Fruit fly (Drosophila melanogaster): ENCODE data around the gene CG9396.

CG9396 gene

dm6 chr3R:9561121-9561520, 10.3 kb downstream of the CG9396 start:
- TF ChIP-seq CG13775 (GFP tag; optimal IDR thresholded peaks at IDR 0.05) (no peak), Ets65A (GFP tag) (peak; percentile 53), CG16813 (GFP tag; IDR thresholded peaks at IDR 0.05; ENCODE audit: partially characterized antibody) (0 out of 3 replicates have a peak, but pooled peaks have one; percentile 33), Dref (GFP tag; IDR thresholded peaks at IDR 0.05) (no peak), Optix (GFP tag; IDR thresholded peaks at IDR 0.05) (no peak), Ada2b (GFP tag; IDR thresholded peaks at IDR 0.05) (0 out of 2 replicates have a peak, but pooled peaks have one; percentile 2), gsb (GFP tag; IDR thresholded peaks at IDR 0.05) (no peak), Med (GFP tag) (peak; percentile 54), z (GFP tag; IDR thresholded peaks at IDR 0.05) (no peak), ab (GFP tag; optimal IDR thresholded peaks at IDR 0.05) (no peak), insv (GFP tag; optimal IDR thresholded peaks at IDR 0.05) (no peak), CG6683 (GFP tag; optimal IDR thresholded peaks at IDR 0.05) (no peak)

- no peak for TF ChIP-seq CG6813 (GFP tag; optimal IDR thresholded peaks at IDR 0.05)
- TF ChIP-seq fd96Cb (tag; optimal IDR thresholded peaks at IDR 0.05) = peak; percentile 26
- TF ChIP-seq mld (GFP tag; IDR thresholded peaks at IDR 0.05; ENCODE audit: partially characterized antibody) = 0 out of 3 replicates have a peak, but pooled peaks have one; percentile 17
- peak; percentile 70 for TF ChIP-seq sug (tag; optimal IDR thresholded peaks at IDR 0.05)
- TF ChIP-seq wek (GFP tag; optimal IDR thresholded peaks at IDR 0.05) = no peak
- peak; percentile 55 for TF ChIP-seq al (GFP tag; IDR thresholded peaks at IDR 0.05)
- TF ChIP-seq ems (GFP tag; optimal IDR thresholded peaks at IDR 0.05) = peak; percentile 69
- TF ChIP-seq Kr (GFP tag; optimal IDR thresholded peaks at IDR 0.05) = no peak
- no peak for TF ChIP-seq eve (GFP tag; optimal IDR thresholded peaks at IDR 0.05)
- TF ChIP-seq NK7.1 (GFP tag; optimal IDR thresholded peaks at IDR 0.05) = no peak
- peak; percentile 58 for TF ChIP-seq ewg (GFP tag; optimal IDR thresholded peaks at IDR 0.05)
- TF ChIP-seq CG6254 (GFP tag; optimal IDR thresholded peaks at IDR 0.05) = no peak
- TF ChIP-seq CG4820 (GFP tag; optimal IDR thresholded peaks at IDR 0.05) = peak; percentile 59
- no peak for TF ChIP-seq HLH4C (GFP tag; IDR thresholded peaks at IDR 0.05; ENCODE audit: partially characterized antibody)
- peak; percentile 24 for TF ChIP-seq grn (GFP tag; optimal IDR thresholded peaks at IDR 0.05)
- TF ChIP-seq CG34224 (GFP tag; IDR thresholded peaks at IDR 0.05; ENCODE audit: partially characterized antibody) = peak; percentile 34; the same call in 1 of the 3 replicates
- TF ChIP-seq maf-S (GFP tag; optimal IDR thresholded peaks at IDR 0.05) = peak; percentile 63
- TF ChIP-seq tin (GFP tag; optimal IDR thresholded peaks at IDR 0.05) = peak; percentile 63
- no peak for TF ChIP-seq CG11560 (tag; IDR thresholded peaks at IDR 0.05)
- no peak for TF ChIP-seq mirr (GFP tag; optimal IDR thresholded peaks at IDR 0.05)
- peak; percentile 63 for TF ChIP-seq Antp (GFP tag; optimal IDR thresholded peaks at IDR 0.05)
- TF ChIP-seq CG4854 (GFP tag; optimal IDR thresholded peaks at IDR 0.05) = peak; percentile 58
- TF ChIP-seq CG5180 (GFP tag; optimal IDR thresholded peaks at IDR 0.05) = no peak
- TF ChIP-seq chif (GFP tag; optimal IDR thresholded peaks at IDR 0.05) = peak; percentile 35 to 67
- TF ChIP-seq Blimp-1 (GFP tag; optimal IDR thresholded peaks at IDR 0.05) = peak; percentile 0
- peak; percentile 58 for TF ChIP-seq tx (GFP tag; optimal IDR thresholded peaks at IDR 0.05)
- TF ChIP-seq CG2875 (GFP tag; optimal IDR thresholded peaks at IDR 0.05) = no peak
- TF ChIP-seq prd (optimal IDR thresholded peaks at IDR 0.05) = no peak
- TF ChIP-seq prd (GFP tag; IDR thresholded peaks at IDR 0.05) = peak; percentile 77
- TF ChIP-seq stc (GFP tag; IDR thresholded peaks at IDR 0.05) = no peak
- TF ChIP-seq bab2 (GFP tag; optimal IDR thresholded peaks at IDR 0.05) = peak; percentile 62
- TF ChIP-seq hbn (GFP tag; IDR thresholded peaks at IDR 0.05; ENCODE audit: partially characterized antibody) = peak; percentile 49
- peak; percentile 39 for TF ChIP-seq fd3F (GFP tag; optimal IDR thresholded peaks at IDR 0.05)
- TF ChIP-seq Taf1 (GFP tag; IDR thresholded peaks at IDR 0.05) = peak; percentile 48; the same call in 1 of the 2 replicates
- TF ChIP-seq Spps (tag; optimal IDR thresholded peaks at IDR 0.05) = no peak
- no peak for TF ChIP-seq btn (GFP tag; optimal IDR thresholded peaks at IDR 0.05)
- peak; percentile 63 for TF ChIP-seq CG8944 (GFP tag; optimal IDR thresholded peaks at IDR 0.05)
These were observed 11.9 kb downstream of the CG9396 start, which contains the start of the genes AP-1mu and MBD-like for dm6 chr3R:9559413-9560014. AP-1mu (minus strand) TSS chr3R:9559525. MBD-like (plus strand) TSS chr3R:9559760.

Data from whole organism, embryonic.